Worm (Caenorhabditis elegans) whole organism, L4/young adult: ENCODE results near the gene oac-54.

Experiments used
- W03F9.2 ChIP-seq: fragments of 150-350 bp; optimal IDR thresholded peaks from 2 replicates; lab custom pipeline; 2014; ENCODE audit warnings: missing biosample characterization, missing genetic modification characterization
- dao-5 ChIP-seq: sonication (generic microtip); optimal IDR thresholded peaks from 2 replicates; lab custom pipeline; 2016; ENCODE audit warnings: missing genotype, missing genetic modification characterization, moderate library complexity, missing compliant biosample characterization
- him-1 ChIP-seq: sonication (generic microtip); optimal IDR thresholded peaks from 2 replicates; lab custom pipeline; 2016; ENCODE audit warnings: missing genotype, missing genetic modification reagents, missing genetic modification characterization, missing compliant biosample characterization

DNA sequence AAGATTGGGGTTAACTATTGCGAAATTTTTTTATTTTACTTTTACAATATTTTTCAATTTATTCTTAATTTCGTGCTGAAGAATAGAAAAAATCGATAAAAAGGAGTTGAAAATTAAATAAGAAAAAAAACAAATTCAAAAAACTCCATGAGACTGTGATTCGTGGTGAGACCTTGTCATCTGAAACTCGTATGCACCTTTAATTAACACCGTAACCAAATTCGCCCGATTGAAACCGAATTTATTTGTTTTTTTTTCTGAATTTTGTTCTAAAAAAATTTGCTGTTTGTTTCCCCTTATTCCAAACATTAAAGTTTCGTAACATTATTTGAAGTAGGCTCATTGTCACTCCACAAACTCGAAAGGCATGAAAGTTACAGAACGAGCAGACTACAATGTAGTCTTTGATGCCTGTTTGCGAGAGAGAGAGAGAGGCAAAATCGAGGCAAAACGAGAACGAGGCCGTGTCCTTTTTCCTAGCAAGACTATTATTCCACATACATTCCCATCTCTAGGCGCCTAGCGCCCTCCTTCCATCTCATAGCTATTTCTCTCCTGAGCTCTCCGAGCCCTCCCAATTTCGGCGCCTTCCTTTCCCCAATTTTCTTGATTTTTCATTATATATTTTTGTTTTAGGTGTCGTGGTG lies 48.9 kb upstream of the oac-54 start, which contains the start of gene T24H10.4:
- no peak for TF ChIP-seq W03F9.2 (tag; lab: Kevin White, UChicago)
- TF ChIP-seq him-1 (tag; lab: Kevin White, UChicago): no peak
- no peak for TF ChIP-seq dao-5 (tag; lab: Kevin White, UChicago)
